Fruit fly (Drosophila melanogaster) whole organism, prepupa: Measurements from ENCODE around the gene CG31908.
A peak's percentile ranks its signal among the peaks of the same experiment; 100 is the strongest.

Source experiments
- Blimp-1 ChIP-seq: fragments of 200-800 bp; sonication (Bioruptor generic); optimal IDR thresholded peaks from 3 replicates; lab custom pipeline; 2017; ENCODE audit warnings: missing biosample characterization, missing genetic modification characterization, mild to moderate bottlenecking, moderate library complexity, missing genetic modification reagents
- CG11294 ChIP-seq: fragments of 200-800 bp; sonication (Bioruptor generic); IDR thresholded peaks from 2 replicates; pipeline ENCODE4 v1.3.6; 2022; ENCODE audit warnings: missing biosample characterization, missing genetic modification characterization
- CG11902 ChIP-seq: fragments of 200-800 bp; sonication (Bioruptor generic); optimal IDR thresholded peaks from 3 replicates; lab custom pipeline; 2016; ENCODE audit warnings: missing biosample characterization, missing genetic modification characterization
- CG15336 ChIP-seq: fragments of 200-800 bp; sonication (Bioruptor generic); IDR thresholded peaks from 2 replicates; pipeline ENCODE4 v1.3.6; 2022; ENCODE audit warnings: missing biosample characterization, missing genetic modification characterization
- CG6163 ChIP-seq: fragments of 200-800 bp; sonication (Bioruptor generic); IDR thresholded peaks from 3 replicates; pipeline ENCODE4 v1.3.6; 2022; ENCODE audit warnings: missing biosample characterization, missing genetic modification characterization
- CG6276 ChIP-seq: fragments of 200-800 bp; sonication (Bioruptor generic); optimal IDR thresholded peaks from 2 replicates; lab custom pipeline; 2017; ENCODE audit warnings: missing biosample characterization, mild to moderate bottlenecking, missing genetic modification characterization
- CG6792 ChIP-seq: fragments of 200-800 bp; sonication (Bioruptor generic); optimal IDR thresholded peaks from 3 replicates; lab custom pipeline; 2016; ENCODE audit warnings: missing biosample characterization, missing genetic modification characterization
- CG6808 ChIP-seq: fragments of 200-800 bp; sonication (Bioruptor generic); optimal IDR thresholded peaks from 3 replicates; lab custom pipeline; 2017; ENCODE audit warnings: missing biosample characterization, missing genetic modification characterization, mild to moderate bottlenecking, moderate library complexity, missing genetic modification reagents
- CG6854 ChIP-seq: fragments of 200-800 bp; sonication (Bioruptor generic); optimal IDR thresholded peaks from 2 replicates; lab custom pipeline; 2017; ENCODE audit warnings: missing biosample characterization, mild to moderate bottlenecking, missing genetic modification characterization
- CG7368 ChIP-seq: fragments of 200-800 bp; sonication (Bioruptor generic); optimal IDR thresholded peaks from 3 replicates; lab custom pipeline; 2016; ENCODE audit warnings: missing biosample characterization, missing genetic modification characterization
- CG8119 ChIP-seq: fragments of 200-800 bp; sonication (Bioruptor generic); IDR thresholded peaks from 3 replicates; pipeline ENCODE4 v1.3.6; 2022; ENCODE audit warnings: missing biosample characterization, missing genetic modification characterization
- CG9139 ChIP-seq: fragments of 200-800 bp; sonication (Bioruptor generic); optimal IDR thresholded peaks from 3 replicates; lab custom pipeline; 2017; ENCODE audit warnings: missing biosample characterization, mild to moderate bottlenecking, missing genetic modification characterization
- Eip75B ChIP-seq: fragments of 200-800 bp; sonication (Bioruptor generic); optimal IDR thresholded peaks from 3 replicates; lab custom pipeline; 2016; ENCODE audit warnings: missing biosample characterization, missing genetic modification characterization
- Eip78C ChIP-seq: fragments of 200-800 bp; sonication (Bioruptor generic); peaks from one replicate; lab custom pipeline; 2016; ENCODE audit warnings: missing biosample characterization, missing genetic modification characterization
- Ets21C ChIP-seq: fragments of 200-800 bp; sonication (Bioruptor generic); optimal IDR thresholded peaks from 3 replicates; lab custom pipeline; 2016; ENCODE audit warnings: missing biosample characterization, missing genetic modification characterization
- Ets96B ChIP-seq: fragments of 200-800 bp; optimal IDR thresholded peaks from 2 replicates; lab custom pipeline; 2019; ENCODE audit warnings: missing biosample characterization, mild to moderate bottlenecking, missing genetic modification characterization, moderate library complexity
- Gug ChIP-seq: fragments of 200-800 bp; sonication (Bioruptor generic); IDR thresholded peaks from 2 replicates; pipeline ENCODE4 v1.3.6; 2022; ENCODE audit warnings: missing biosample characterization, missing genetic modification characterization
- Hr38 ChIP-seq: sonication (Bioruptor generic); optimal IDR thresholded peaks from 2 replicates; lab custom pipeline; 2016; ENCODE audit warnings: missing biosample characterization, missing genetic modification characterization
- Hr4 ChIP-seq: fragments of 200-800 bp; sonication (Bioruptor generic); optimal IDR thresholded peaks from 3 replicates; lab custom pipeline; 2016; ENCODE audit warnings: missing biosample characterization, missing genetic modification characterization
- Lpt ChIP-seq: fragments of 200-800 bp; sonication (Bioruptor generic); optimal IDR thresholded peaks from 3 replicates; lab custom pipeline; 2016; ENCODE audit warnings: missing biosample characterization, missing genetic modification characterization
- OdsH ChIP-seq: fragments of 200-800 bp; sonication (Bioruptor generic); optimal IDR thresholded peaks from 3 replicates; lab custom pipeline; 2016; ENCODE audit warnings: missing biosample characterization, missing genetic modification characterization
- Sox14 ChIP-seq: fragments of 200-800 bp; sonication (Bioruptor generic); optimal IDR thresholded peaks from 3 replicates; lab custom pipeline; 2016; ENCODE audit warnings: missing biosample characterization, missing genetic modification characterization
- Sox15 ChIP-seq: fragments of 200-800 bp; sonication (Bioruptor generic); optimal IDR thresholded peaks from 3 replicates; lab custom pipeline; 2016; ENCODE audit warnings: missing biosample characterization, missing genetic modification characterization
- achi ChIP-seq: fragments of 200-800 bp; sonication (Bioruptor generic); optimal IDR thresholded peaks from 3 replicates; lab custom pipeline; 2016; ENCODE audit warnings: missing biosample characterization, missing genetic modification characterization
- dac ChIP-seq: fragments of 200-800 bp; sonication (Bioruptor generic); optimal IDR thresholded peaks from 2 replicates; lab custom pipeline; 2017; ENCODE audit warnings: missing biosample characterization, mild to moderate bottlenecking, missing genetic modification characterization
- dsx ChIP-seq: fragments of 200-800 bp; optimal IDR thresholded peaks from 3 replicates; lab custom pipeline; 2019; ENCODE audit warnings: missing biosample characterization, mild to moderate bottlenecking, missing genetic modification characterization, moderate library complexity; ENCODE audit not compliant: poor library complexity, severe bottlenecking
- eg ChIP-seq: fragments of 200-800 bp; sonication (Bioruptor generic); IDR thresholded peaks from 3 replicates; pipeline ENCODE4 v1.3.6; 2022; ENCODE audit warnings: missing biosample characterization, missing genetic modification characterization
- fd59A ChIP-seq: fragments of 200-800 bp; sonication (Bioruptor generic); optimal IDR thresholded peaks from 2 replicates; lab custom pipeline; 2017; ENCODE audit warnings: missing biosample characterization, mild to moderate bottlenecking, missing genetic modification characterization, missing genetic modification reagents
- fd85E ChIP-seq: fragments of 200-800 bp; sonication (Bioruptor generic); optimal IDR thresholded peaks from 3 replicates; lab custom pipeline; 2016; ENCODE audit warnings: missing biosample characterization, missing genetic modification characterization
- lz ChIP-seq: fragments of 200-800 bp; sonication (Bioruptor generic); optimal IDR thresholded peaks from 3 replicates; lab custom pipeline; 2016; ENCODE audit warnings: missing biosample characterization, missing genetic modification characterization
- net ChIP-seq: fragments of 200-800 bp; sonication (Bioruptor generic); optimal IDR thresholded peaks from 3 replicates; lab custom pipeline; 2016; ENCODE audit warnings: missing biosample characterization, missing genetic modification characterization
- spab ChIP-seq: fragments of 200-800 bp; sonication (Bioruptor generic); optimal IDR thresholded peaks from 2 replicates; lab custom pipeline; 2017; ENCODE audit warnings: missing biosample characterization, mild to moderate bottlenecking, missing genetic modification characterization, missing genetic modification reagents
- ss ChIP-seq, 2 experiments: fragments of 200-800 bp; sonication (Bioruptor generic); optimal IDR thresholded peaks; 2 replicates in 1 of 2; 3 replicates in 1 of 2; lab custom pipeline; 2017 to 2018; ENCODE audit warnings: mild to moderate bottlenecking in 2 of 2, missing biosample characterization in 2 of 2, missing genetic modification characterization in 2 of 2, moderate library complexity in 1 of 2
- svp ChIP-seq: fragments of 200-800 bp; sonication (Bioruptor generic); peaks from one replicate; lab custom pipeline; 2016; ENCODE audit warnings: missing biosample characterization, missing genetic modification characterization
- vri ChIP-seq: fragments of 200-800 bp; sonication (Bioruptor generic); optimal IDR thresholded peaks from 3 replicates; lab custom pipeline; 2016; ENCODE audit warnings: missing biosample characterization, mild to moderate bottlenecking, missing genetic modification characterization

Gene CG31908

DNA sequence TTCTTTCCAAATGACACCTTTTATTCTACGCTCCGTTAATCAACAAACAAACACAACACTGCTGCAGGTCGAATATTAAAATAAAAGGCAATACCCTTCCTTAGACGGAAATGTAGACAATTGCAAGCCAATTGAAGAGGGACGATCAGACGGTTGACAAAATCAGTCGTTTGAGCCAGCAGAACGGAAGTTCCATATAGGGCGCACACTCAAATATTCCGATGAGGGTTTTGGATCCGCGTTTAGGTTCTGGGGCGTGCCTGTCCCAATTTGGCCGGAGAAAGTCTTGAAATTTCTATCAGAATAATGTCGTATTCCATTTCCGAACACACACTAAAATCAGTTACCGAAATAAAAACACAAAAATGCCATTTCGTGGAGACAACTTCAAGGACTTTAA lies 15.2 kb downstream of the CG31908 start, which contains the start of gene CG43321:
TSS of gene CG43321 (plus strand) at position 301 of the 400 bp plus-strand sequence.
- TF ChIP-seq Hr38 (GFP tag; lab: Kevin White, UChicago) (no peak), achi (no peak), OdsH (GFP tag; lab: Kevin White, UChicago) (no peak), Sox15 (GFP tag; lab: Kevin White, UChicago) (no peak), CG11902 (GFP tag; lab: Kevin White, UChicago) (no peak), Eip78C (GFP tag; lab: Kevin White, UChicago) (no peak), eg (GFP tag; lab: Robert Waterston, UW) (no peak), svp (GFP tag; lab: Kevin White, UChicago) (no peak), Hr4 (GFP tag; lab: Kevin White, UChicago) (no peak), Gug (no peak), CG6163 (no peak)

DNA sequence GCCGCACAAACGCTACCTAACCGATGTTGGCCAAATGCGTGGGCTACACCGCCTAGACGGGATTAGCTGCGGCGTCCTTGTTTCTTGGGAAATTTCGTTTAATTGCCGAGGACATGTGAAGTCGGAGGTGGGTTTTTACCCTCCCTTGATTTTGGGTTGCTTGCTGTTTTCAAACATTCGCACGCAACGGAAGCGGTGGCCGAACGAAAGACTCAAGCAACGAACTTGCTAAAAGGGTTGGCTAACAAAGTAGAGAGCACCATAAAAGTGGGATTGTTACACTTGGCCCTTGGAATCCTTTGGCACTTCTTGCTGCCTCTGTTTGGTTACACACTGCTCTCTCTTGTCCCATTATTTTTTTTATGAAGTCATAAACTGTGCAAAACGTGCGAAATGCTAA lies 16.7 kb downstream of the CG31908 start:
- TF ChIP-seq fd85E (GFP tag; lab: Kevin White, UChicago) (no peak), fd59A (GFP tag; lab: Kevin White, UChicago) (no peak), CG6854 (GFP tag; lab: Kevin White, UChicago) (no peak), CG8119 (0 out of 3 replicates have a peak, but pooled peaks have one; percentile 6), CG7368 (no peak), CG6792 (no peak)
- TF ChIP-seq, all 60 proteins: peak for 1

dm6 chr2L:7009807-7010470 lies 17.2 kb downstream of the CG31908 start, which contains the start of gene uif:
Gene uif (minus strand): TSS chr2L:7010359.
- TF ChIP-seq Eip78C (GFP tag; lab: Kevin White, UChicago): peak; percentile 61
- no peak for TF ChIP-seq Blimp-1
- TF ChIP-seq Lpt (GFP tag; lab: Kevin White, UChicago): peak; percentile 59
- no peak for TF ChIP-seq Ets21C (GFP tag; lab: Kevin White, UChicago)
- peak; percentile 40; the same call in 1 of the 2 replicates for TF ChIP-seq CG15336 (GFP tag; lab: Robert Waterston, UW)
- peak; percentile 9 for TF ChIP-seq CG6808 (GFP tag; lab: Kevin White, UChicago)
- peak; percentile 7 for TF ChIP-seq Ets96B (tag; lab: Kevin White, UChicago)
- TF ChIP-seq CG11294 (GFP tag; lab: Robert Waterston, UW): no peak
- TF ChIP-seq CG6163: peak; percentile 52
- TF ChIP-seq CG6276 (GFP tag; lab: Kevin White, UChicago): peak; percentile 52
- no peak for TF ChIP-seq CG6854 (GFP tag; lab: Kevin White, UChicago)
- TF ChIP-seq dsx (GFP tag; lab: Kevin White, UChicago): peak; percentile 46
- peak; percentile 24; the same call in 1 of the 3 replicates for TF ChIP-seq CG8119
- peak; percentile 13 for TF ChIP-seq Sox14 (GFP tag; lab: Kevin White, UChicago)
- TF ChIP-seq OdsH (GFP tag; lab: Kevin White, UChicago): no peak
- TF ChIP-seq Eip75B: peak; percentile 36
- TF ChIP-seq ss (GFP tag; optimal IDR thresholded peaks at IDR 0.05; lab: Kevin White, UChicago): peak; percentile 46 to 51
- TF ChIP-seq net: peak; percentile 33
- peak; percentile 1 for TF ChIP-seq spab (GFP tag; lab: Kevin White, UChicago)

- no peak for TF ChIP-seq lz (GFP tag; lab: Kevin White, UChicago)
- no peak for TF ChIP-seq ss (GFP tag; optimal IDR thresholded peaks at IDR 0.05; lab: Kevin White, UChicago)
- no peak for TF ChIP-seq CG11294 (GFP tag; lab: Robert Waterston, UW)
- no peak for TF ChIP-seq CG9139 (GFP tag; lab: Kevin White, UChicago)
- TF ChIP-seq CG6792: no peak
- TF ChIP-seq dac (GFP tag; lab: Kevin White, UChicago): no peak
- no peak for TF ChIP-seq vri
- no peak for TF ChIP-seq Ets21C (GFP tag; lab: Kevin White, UChicago)
- TF ChIP-seq Hr4 (GFP tag; lab: Kevin White, UChicago): no peak
- TF ChIP-seq Sox14 (GFP tag; lab: Kevin White, UChicago): no peak
Measured at dm6 chr2L:7007564-7007963, 19.6 kb downstream of the CG31908 start.
